Worm (Caenorhabditis elegans) whole organism, young adult: ENCODE results near the gene prmt-4.
A peak's percentile ranks its signal among the peaks of the same experiment; 100 is the strongest.

Experiments
- B0261.1 ChIP-seq: sonication (generic microtip); optimal IDR thresholded peaks from 2 replicates; lab custom pipeline; 2016; ENCODE audit warnings: mild to moderate bottlenecking, missing genetic modification characterization, moderate library complexity, missing compliant biosample characterization
- B0336.3 ChIP-seq: fragments of 200-800 bp; sonication (Bioruptor generic); IDR thresholded peaks from 2 replicates; pipeline ENCODE4 v1.3.6; 2022; ENCODE audit warnings: missing genetic modification characterization, missing compliant biosample characterization
- C06A6.2 ChIP-seq: fragments of 200-800 bp; sonication (Bioruptor generic); conservative IDR thresholded peaks from 2 replicates; pipeline ENCODE4 v1.3.6; 2022; ENCODE audit warnings: missing genetic modification characterization, missing compliant biosample characterization
- D2030.7 ChIP-seq: fragments of 200-800 bp; sonication (Bioruptor generic); IDR thresholded peaks from 2 replicates; pipeline ENCODE4 v1.3.6; 2022; ENCODE audit warnings: missing genetic modification reagents, missing genetic modification characterization, missing compliant biosample characterization
- F22D6.2 ChIP-seq: sonication (generic microtip); optimal IDR thresholded peaks from 2 replicates; lab custom pipeline; 2016; ENCODE audit warnings: mild to moderate bottlenecking, missing genetic modification characterization, missing compliant biosample characterization
- F23B12.7 ChIP-seq: sonication (generic microtip); optimal IDR thresholded peaks from 2 replicates; lab custom pipeline; 2017; ENCODE audit warnings: missing genetic modification characterization, mild to moderate bottlenecking, missing compliant biosample characterization, antibody characterized with exemption, moderate library complexity; ENCODE audit not compliant: insufficient read depth
- F37B4.10 ChIP-seq: fragments of 200-800 bp; sonication (Bioruptor generic); IDR thresholded peaks from 2 replicates; pipeline ENCODE4 v1.3.6; 2022; ENCODE audit warnings: missing genetic modification characterization, missing compliant biosample characterization
- K12H6.12 ChIP-seq: fragments of 200-800 bp; sonication (Bioruptor generic); optimal IDR thresholded peaks from 2 replicates; lab custom pipeline; 2018; ENCODE audit warnings: mild to moderate bottlenecking, missing genetic modification characterization, missing compliant biosample characterization
- T26A5.8 ChIP-seq: sonication (generic microtip); optimal IDR thresholded peaks from 2 replicates; lab custom pipeline; 2016; ENCODE audit warnings: missing genetic modification characterization, missing compliant biosample characterization
- Y95B8A.8 ChIP-seq: fragments of 200-800 bp; sonication (Bioruptor generic); IDR thresholded peaks from 2 replicates; pipeline ENCODE4 v1.3.6; 2022; ENCODE audit warnings: missing genetic modification reagents, missing genetic modification characterization, missing compliant biosample characterization
- akir-1 ChIP-seq: fragments of 200-800 bp; sonication (Bioruptor generic); optimal IDR thresholded peaks from 2 replicates; lab custom pipeline; 2018; ENCODE audit warnings: mild to moderate bottlenecking, missing genetic modification characterization, moderate library complexity, missing compliant biosample characterization
- ama-1 ChIP-seq, 3 experiments: fragments of 150-350 bp in 1 of 3; sonication (generic microtip) in 2 of 3; optimal IDR thresholded peaks; 2 replicates each; lab custom pipeline; 2014 to 2018; ENCODE audit warnings: missing biosample characterization in 2 of 3, missing genetic modification characterization in 2 of 3, missing genetic modification reagents in 2 of 3
- aptf-2 ChIP-seq: fragments of 200-800 bp; sonication (Bioruptor generic); conservative IDR thresholded peaks from 2 replicates; pipeline ENCODE4 v1.3.6; 2022; ENCODE audit warnings: missing genetic modification reagents, missing genetic modification characterization, missing compliant biosample characterization
- atf-7 ChIP-seq: sonication (generic microtip); optimal IDR thresholded peaks from 2 replicates; lab custom pipeline; 2017; ENCODE audit warnings: mild to moderate bottlenecking, missing genetic modification characterization, missing compliant biosample characterization
- attf-3 ChIP-seq: fragments of 200-800 bp; sonication (Bioruptor generic); conservative IDR thresholded peaks from 2 replicates; pipeline ENCODE4 v1.3.6; 2022; ENCODE audit warnings: missing genetic modification reagents, missing genetic modification characterization, missing compliant biosample characterization
- ceh-100 ChIP-seq: fragments of 200-800 bp; sonication (Bioruptor generic); IDR thresholded peaks from 2 replicates; pipeline ENCODE4 v1.3.6; 2022; ENCODE audit warnings: missing genetic modification reagents, missing genetic modification characterization, missing compliant biosample characterization
- ceh-27 ChIP-seq: fragments of 200-800 bp; sonication (Bioruptor generic); optimal IDR thresholded peaks from 2 replicates; lab custom pipeline; 2018; ENCODE audit warnings: mild to moderate bottlenecking, missing genetic modification characterization, moderate library complexity, missing compliant biosample characterization
- ceh-40 ChIP-seq: fragments of 200-800 bp; sonication (Bioruptor generic); IDR thresholded peaks from 2 replicates; pipeline ENCODE4 v1.3.6; 2022; ENCODE audit warnings: missing genetic modification characterization, missing compliant biosample characterization
- ceh-58 ChIP-seq: fragments of 200-800 bp; sonication (Bioruptor generic); IDR thresholded peaks from 2 replicates; pipeline ENCODE4 v1.3.6; 2022; ENCODE audit warnings: missing genetic modification characterization, missing compliant biosample characterization
- ceh-91 ChIP-seq: fragments of 200-800 bp; sonication (Bioruptor generic); IDR thresholded peaks from 2 replicates; pipeline ENCODE4 v1.3.6; 2022; ENCODE audit warnings: missing genetic modification reagents, missing genetic modification characterization, missing compliant biosample characterization
- efl-1 ChIP-seq: fragments of 150-350 bp; optimal IDR thresholded peaks from 2 replicates; lab custom pipeline; 2014; ENCODE audit warnings: missing biosample characterization, missing genetic modification reagents, missing genetic modification characterization
- egl-44 ChIP-seq: fragments of 200-800 bp; sonication (Bioruptor generic); IDR thresholded peaks from 2 replicates; pipeline ENCODE4 v1.3.6; 2022; ENCODE audit warnings: missing genetic modification reagents, missing genetic modification characterization, missing compliant biosample characterization
- egrh-3 ChIP-seq: fragments of 200-800 bp; sonication (Bioruptor generic); IDR thresholded peaks from 2 replicates; pipeline ENCODE4 v1.3.6; 2022; ENCODE audit warnings: missing genetic modification reagents, missing genetic modification characterization, missing compliant biosample characterization
- fkh-3 ChIP-seq: sonication (generic microtip); optimal IDR thresholded peaks from 2 replicates; lab custom pipeline; 2016; ENCODE audit warnings: mild to moderate bottlenecking, missing genetic modification characterization, missing compliant biosample characterization
- hmg-1.2 ChIP-seq: fragments of 200-800 bp; sonication (Bioruptor generic); IDR thresholded peaks from 2 replicates; pipeline ENCODE4 v1.3.6; 2022; ENCODE audit warnings: missing genetic modification reagents, missing genetic modification characterization, missing compliant biosample characterization
- hrde-1 ChIP-seq: sonication (generic microtip); optimal IDR thresholded peaks from 2 replicates; lab custom pipeline; 2016; ENCODE audit warnings: missing genetic modification characterization, mild to moderate bottlenecking, missing compliant biosample characterization, moderate library complexity, missing genotype, missing genetic modification reagents, borderline replicate concordance
- hsf-1 ChIP-seq: fragments of 200-800 bp; sonication (Bioruptor generic); IDR thresholded peaks from 2 replicates; pipeline ENCODE4 v1.3.6; 2022; ENCODE audit warnings: missing genetic modification reagents, missing genetic modification characterization, missing compliant biosample characterization
- lag-1 ChIP-seq: fragments of 200-800 bp; sonication (Bioruptor generic); IDR thresholded peaks from 2 replicates; pipeline ENCODE4 v1.3.6; 2022; ENCODE audit warnings: missing genetic modification reagents, missing genetic modification characterization, missing compliant biosample characterization
- let-526 ChIP-seq: fragments of 200-800 bp; sonication (Bioruptor generic); IDR thresholded peaks from 2 replicates; pipeline ENCODE4 v1.3.6; 2022; ENCODE audit warnings: missing genetic modification reagents, missing genetic modification characterization, missing compliant biosample characterization
- let-607 ChIP-seq, 2 experiments: fragments of 200-800 bp in 1 of 2; sonication (Bioruptor generic) in 1 of 2; sonication (generic microtip) in 1 of 2; optimal IDR thresholded peaks; 2 replicates each; lab custom pipeline; 2016 to 2018; ENCODE audit warnings: mild to moderate bottlenecking in 2 of 2, missing compliant biosample characterization in 2 of 2, missing genetic modification characterization in 2 of 2, moderate library complexity in 2 of 2, missing genotype in 1 of 2
- lin-54 ChIP-seq: fragments of 200-800 bp; sonication (Bioruptor generic); optimal IDR thresholded peaks from 2 replicates; lab custom pipeline; 2018; ENCODE audit warnings: mild to moderate bottlenecking, missing genetic modification characterization, missing compliant biosample characterization
- lsl-1 ChIP-seq: fragments of 200-800 bp; sonication (Bioruptor generic); optimal IDR thresholded peaks from 2 replicates; lab custom pipeline; 2018; ENCODE audit warnings: mild to moderate bottlenecking, missing genetic modification characterization, moderate library complexity, missing compliant biosample characterization
- madf-10 ChIP-seq: sonication (generic microtip); optimal IDR thresholded peaks from 2 replicates; lab custom pipeline; 2016; ENCODE audit warnings: mild to moderate bottlenecking, missing genetic modification characterization, missing compliant biosample characterization
- nfyb-1 ChIP-seq: fragments of 200-800 bp; sonication (Bioruptor generic); IDR thresholded peaks from 2 replicates; pipeline ENCODE4 v1.3.6; 2022; ENCODE audit warnings: missing genetic modification reagents, missing genetic modification characterization, missing compliant biosample characterization
- nhr-120 ChIP-seq: fragments of 200-800 bp; sonication (Bioruptor generic); IDR thresholded peaks from 2 replicates; pipeline ENCODE4 v1.3.6; 2022; ENCODE audit warnings: missing genetic modification characterization, missing compliant biosample characterization
- nhr-27 ChIP-seq: fragments of 200-800 bp; sonication (Bioruptor generic); optimal IDR thresholded peaks from 2 replicates; lab custom pipeline; 2018; ENCODE audit warnings: mild to moderate bottlenecking, missing genetic modification characterization, moderate library complexity, missing compliant biosample characterization
- nhr-90 ChIP-seq: sonication (generic microtip); optimal IDR thresholded peaks from 2 replicates; lab custom pipeline; 2016; ENCODE audit warnings: missing genotype, mild to moderate bottlenecking, missing genetic modification characterization, missing compliant biosample characterization
- pha-4 ChIP-seq: fragments of 150-350 bp; sonication (generic microtip); optimal IDR thresholded peaks from 2 replicates; lab custom pipeline; 2014; ENCODE audit warnings: missing biosample characterization, missing genetic modification reagents, missing genetic modification characterization
- rcor-1 ChIP-seq: fragments of 200-800 bp; sonication (Bioruptor generic); IDR thresholded peaks from 2 replicates; pipeline ENCODE4 v1.3.6; 2022; ENCODE audit warnings: missing genetic modification reagents, missing genetic modification characterization, missing compliant biosample characterization
- rec-8 ChIP-seq, 2 experiments: sonication (generic microtip); optimal IDR thresholded peaks; 2 replicates each; lab custom pipeline; 2016; ENCODE audit warnings: mild to moderate bottlenecking in 2 of 2, missing genetic modification characterization in 2 of 2, missing genetic modification reagents in 2 of 2, missing genotype in 2 of 2, missing biosample characterization in 1 of 2, missing compliant biosample characterization in 1 of 2, moderate library complexity in 1 of 2
- sdz-38 ChIP-seq: sonication (generic microtip); optimal IDR thresholded peaks from 2 replicates; lab custom pipeline; 2016; ENCODE audit warnings: missing genotype, missing genetic modification characterization, missing compliant biosample characterization
- snpc-4 ChIP-seq, 5 experiments: fragments of 150-350 bp in 1 of 5; sonication (generic microtip) in 4 of 5; optimal IDR thresholded peaks; 2 replicates each; lab custom pipeline; 2014 to 2018; ENCODE audit warnings: missing genetic modification characterization in 5 of 5, missing biosample characterization in 3 of 5, antibody characterized with exemption in 2 of 5, mild to moderate bottlenecking in 2 of 5, missing compliant biosample characterization in 2 of 5, missing genotype in 2 of 5, moderate library complexity in 2 of 5, missing genetic modification reagents in 1 of 5
- sptf-2 ChIP-seq: fragments of 200-800 bp; sonication (Bioruptor generic); optimal IDR thresholded peaks from 2 replicates; lab custom pipeline; 2018; ENCODE audit warnings: mild to moderate bottlenecking, missing genetic modification characterization, missing compliant biosample characterization
- unc-62 ChIP-seq: fragments of 150-350 bp; optimal IDR thresholded peaks from 2 replicates; lab custom pipeline; 2014; ENCODE audit warnings: missing biosample characterization, missing genetic modification reagents, missing genetic modification characterization
- ztf-25 ChIP-seq: fragments of 200-800 bp; sonication (Bioruptor generic); IDR thresholded peaks from 2 replicates; pipeline ENCODE4 v1.3.6; 2022; ENCODE audit warnings: missing genetic modification reagents, missing genetic modification characterization, missing compliant biosample characterization
- ztf-26 ChIP-seq: sonication (generic microtip); optimal IDR thresholded peaks from 2 replicates; lab custom pipeline; 2017; ENCODE audit warnings: missing genetic modification characterization, missing compliant biosample characterization
- ztf-6 ChIP-seq: fragments of 200-800 bp; sonication (Bioruptor generic); IDR thresholded peaks from 2 replicates; pipeline ENCODE4 v1.3.6; 2022; ENCODE audit warnings: missing genetic modification reagents, missing genetic modification characterization, missing compliant biosample characterization

prmt-4 gene

DNA sequence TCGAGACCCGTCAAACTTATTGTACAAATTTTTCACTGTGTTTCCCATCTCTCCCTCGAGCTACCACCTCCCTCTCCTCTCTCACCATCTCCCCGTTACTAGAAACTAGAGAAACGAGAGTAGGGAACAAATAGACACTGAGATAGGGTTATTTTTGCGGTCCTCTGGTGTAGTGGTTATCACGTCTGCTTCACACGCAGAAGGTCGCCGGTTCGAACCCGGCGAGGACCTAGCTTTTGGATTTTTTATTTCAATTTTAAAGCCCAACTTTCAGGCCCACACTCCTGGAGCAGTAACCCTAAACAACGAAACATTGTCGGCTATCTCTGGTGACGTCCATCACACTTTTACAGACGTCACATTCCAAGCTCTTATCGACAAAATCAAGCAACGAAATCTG lies 16.9 kb upstream of the prmt-4 start (continued):
- TF ChIP-seq B0336.3 (GFP tag; lab: Robert Waterston, UW) (no peak), rcor-1 (GFP tag; lab: Robert Waterston, UW) (peak; percentile 42; the same call in 1 of the 2 replicates), hmg-1.2 (GFP tag; lab: Robert Waterston, UW) (peak; percentile 70), F23B12.7 (tag; lab: Kevin White, UChicago) (peak; percentile 86), nhr-90 (peak; percentile 61), atf-7 (tag; lab: Kevin White, UChicago) (peak; percentile 9), ceh-100 (0 out of 2 replicates have a peak, but pooled peaks have one; percentile 26), D2030.7 (GFP tag; lab: Robert Waterston, UW) (peak; percentile 57), let-526 (GFP tag; lab: Robert Waterston, UW) (0 out of 2 replicates have a peak, but pooled peaks have one; percentile 17), K12H6.12 (tag; lab: Kevin White, UChicago) (peak; percentile 13), ceh-40 (GFP tag; lab: Robert Waterston, UW) (peak; percentile 83; the same call in 1 of the 2 replicates), madf-10 (tag; lab: Kevin White, UChicago) (peak; percentile 44), aptf-2 (GFP tag; lab: Robert Waterston, UW) (peak; percentile 20; the same call in 1 of the 2 replicates), let-607 (tag; optimal IDR thresholded peaks at IDR 0.05; lab: Kevin White, UChicago) (peak; percentile 12 to 16), ama-1 (optimal IDR thresholded peaks at IDR 0.05; lab: Kevin White, UChicago) (no peak), ama-1 (GFP tag; optimal IDR thresholded peaks at IDR 0.05; lab: Kevin White, UChicago) (peak; percentile 17 to 64), ceh-27 (GFP tag; lab: Kevin White, UChicago) (peak; percentile 63), F22D6.2 (tag; lab: Kevin White, UChicago) (no peak), attf-3 (GFP tag; lab: Robert Waterston, UW) (no peak), ztf-25 (GFP tag; lab: Robert Waterston, UW) (peak; percentile 68; the same call in 1 of the 2 replicates), egrh-3 (GFP tag; lab: Robert Waterston, UW) (no peak), lsl-1 (GFP tag; lab: Kevin White, UChicago) (peak; percentile 26), B0261.1 (peak; percentile 85), hrde-1 (no peak), sdz-38 (tag; lab: Kevin White, UChicago) (no peak), snpc-4 (GFP tag; optimal IDR thresholded peaks at IDR 0.05; lab: Kevin White, UChicago) (peak; percentile 7), snpc-4 (tag; optimal IDR thresholded peaks at IDR 0.05; lab: Kevin White, UChicago) (peak in 2 of 4 experiments; percentile 35 to 59), lin-54 (GFP tag; lab: Kevin White, UChicago) (peak; percentile 58), efl-1 (GFP tag; lab: Kevin White, UChicago) (no peak), hsf-1 (GFP tag; lab: Robert Waterston, UW) (no peak), egl-44 (peak; percentile 75; the same call in 1 of the 2 replicates), T26A5.8 (tag; lab: Kevin White, UChicago) (peak; percentile 12), C06A6.2 (GFP tag; lab: Robert Waterston, UW) (0 out of 2 replicates have a peak, but pooled peaks have one; percentile 11), nhr-120 (GFP tag; lab: Robert Waterston, UW) (no peak), akir-1 (GFP tag; lab: Kevin White, UChicago) (peak; percentile 29), nfyb-1 (peak; percentile 76; the same call in 1 of the 2 replicates), F37B4.10 (no peak)

DNA sequence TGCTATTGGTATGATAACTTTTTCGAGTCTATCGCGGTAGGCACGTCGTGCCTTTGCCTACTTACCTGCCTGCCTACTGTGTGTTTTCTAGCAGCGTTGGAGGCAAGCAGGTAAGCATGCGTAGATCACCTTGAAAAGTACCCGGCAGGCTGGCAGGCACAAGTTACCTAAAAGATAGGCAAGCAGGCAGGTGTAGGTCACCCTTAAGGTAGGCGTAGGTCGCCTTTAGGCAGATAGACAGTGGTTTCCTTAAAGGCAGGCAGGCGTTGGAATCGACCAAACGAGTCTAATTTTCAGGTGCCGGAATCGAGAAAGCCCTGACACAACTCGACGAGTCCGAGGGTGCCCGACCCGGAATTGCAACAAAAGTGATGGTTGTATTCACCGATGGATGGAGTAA lies 16.3 kb upstream of the prmt-4 start:
- no peak for TF ChIP-seq ztf-6 (GFP tag; lab: Robert Waterston, UW)
- no peak for TF ChIP-seq hmg-1.2 (GFP tag; lab: Robert Waterston, UW)
- TF ChIP-seq Y95B8A.8 (GFP tag; lab: Robert Waterston, UW) = no peak
- no peak for TF ChIP-seq fkh-3 (tag; lab: Kevin White, UChicago)
- TF ChIP-seq sptf-2 (GFP tag; lab: Kevin White, UChicago) = no peak
- TF ChIP-seq lag-1 (GFP tag; lab: Robert Waterston, UW) = no peak
- TF ChIP-seq nhr-27 (tag; lab: Kevin White, UChicago) = no peak
- no peak for TF ChIP-seq lin-54 (GFP tag; lab: Kevin White, UChicago)
- TF ChIP-seq ztf-26 = no peak
- TF ChIP-seq ceh-100 = no peak
- TF ChIP-seq ceh-91 (GFP tag; lab: Robert Waterston, UW) = no peak
- no peak for TF ChIP-seq unc-62
- no peak for TF ChIP-seq F37B4.10
- no peak for TF ChIP-seq ceh-58
- no peak for TF ChIP-seq F22D6.2 (tag; lab: Kevin White, UChicago)
- no peak for TF ChIP-seq pha-4 (tag; lab: Kevin White, UChicago)
- no peak for TF ChIP-seq rec-8 (tag; optimal IDR thresholded peaks at IDR 0.05; lab: Kevin White, UChicago)
- no peak for TF ChIP-seq sdz-38 (tag; lab: Kevin White, UChicago)
